Fruit fly (Drosophila melanogaster) whole organism, adult: ENCODE measurements around the gene Spc25.
A peak's percentile ranks its signal among the peaks of the same experiment; 100 is the strongest.

Experiments
- CG11617 ChIP-seq: fragments of 200-800 bp; sonication (Bioruptor generic); optimal IDR thresholded peaks from 2 replicates; lab custom pipeline; 2017; ENCODE audit warnings: mild to moderate bottlenecking, missing biosample characterization, missing genetic modification reagents, missing genetic modification characterization
- CG12768 ChIP-seq: fragments of 200-800 bp; sonication (Bioruptor generic); optimal IDR thresholded peaks from 2 replicates; lab custom pipeline; 2017; ENCODE audit warnings: missing biosample characterization, missing genetic modification characterization, mild to moderate bottlenecking, moderate library complexity, missing genetic modification reagents
- CG14711 ChIP-seq: fragments of 200-800 bp; sonication (Bioruptor generic); optimal IDR thresholded peaks from 2 replicates; lab custom pipeline; 2018; ENCODE audit warnings: missing biosample characterization, mild to moderate bottlenecking, missing genetic modification characterization, moderate library complexity
- CG1620 ChIP-seq: fragments of 200-800 bp; sonication (Bioruptor generic); optimal IDR thresholded peaks from 2 replicates; lab custom pipeline; 2016; ENCODE audit warnings: missing biosample characterization, missing genetic modification characterization
- CG33017 ChIP-seq: fragments of 200-800 bp; sonication (Bioruptor generic); optimal IDR thresholded peaks from 2 replicates; lab custom pipeline; 2018; ENCODE audit warnings: missing biosample characterization, mild to moderate bottlenecking, missing genetic modification characterization, moderate library complexity
- CG5204 ChIP-seq: fragments of 200-800 bp; sonication (Bioruptor generic); optimal IDR thresholded peaks from 2 replicates; lab custom pipeline; 2016; ENCODE audit warnings: missing biosample characterization, missing genetic modification characterization
- CG7045 ChIP-seq: fragments of 200-800 bp; sonication (Bioruptor generic); optimal IDR thresholded peaks from 2 replicates; lab custom pipeline; 2017; ENCODE audit warnings: missing biosample characterization, mild to moderate bottlenecking, missing genetic modification characterization
- CG7101 ChIP-seq: fragments of 200-800 bp; sonication (Bioruptor generic); optimal IDR thresholded peaks from 2 replicates; lab custom pipeline; 2018; ENCODE audit warnings: missing biosample characterization, mild to moderate bottlenecking, missing genetic modification characterization, moderate library complexity
- Clk ChIP-seq: fragments of 200-800 bp; sonication (Bioruptor generic); optimal IDR thresholded peaks from 2 replicates; lab custom pipeline; 2017; ENCODE audit warnings: missing biosample characterization, missing genetic modification characterization
- Crg-1 ChIP-seq: fragments of 200-800 bp; sonication (Bioruptor generic); optimal IDR thresholded peaks from 2 replicates; lab custom pipeline; 2016; ENCODE audit warnings: missing biosample characterization, missing genetic modification characterization
- Hr96 ChIP-seq: fragments of 200-800 bp; sonication (Bioruptor generic); optimal IDR thresholded peaks from 2 replicates; lab custom pipeline; 2016; ENCODE audit warnings: missing biosample characterization, missing genetic modification characterization
- Mnt ChIP-seq: fragments of 200-800 bp; sonication (Bioruptor generic); optimal IDR thresholded peaks from 2 replicates; lab custom pipeline; 2016; ENCODE audit warnings: missing biosample characterization, mild to moderate bottlenecking, missing genetic modification characterization
- bab1 ChIP-seq: fragments of 200-800 bp; sonication (Bioruptor generic); optimal IDR thresholded peaks from 3 replicates; lab custom pipeline; 2019; ENCODE audit warnings: missing biosample characterization, mild to moderate bottlenecking, missing genetic modification characterization, moderate library complexity
- cic ChIP-seq: fragments of 200-800 bp; sonication (Bioruptor generic); optimal IDR thresholded peaks from 2 replicates; lab custom pipeline; 2017; ENCODE audit warnings: missing biosample characterization, mild to moderate bottlenecking, missing genetic modification characterization, moderate library complexity
- cnc ChIP-seq, 2 experiments: fragments of >200 bp; optimal IDR thresholded peaks; 2 replicates each; lab custom pipeline; 2017
- kay ChIP-seq: fragments of 200-800 bp; sonication (Bioruptor generic); peaks from one replicate; lab custom pipeline; 2016; ENCODE audit warnings: missing biosample characterization, missing genetic modification characterization, borderline replicate concordance
- ovo ChIP-seq: fragments of 200-800 bp; sonication (Bioruptor generic); optimal IDR thresholded peaks from 2 replicates; lab custom pipeline; 2016; ENCODE audit warnings: missing biosample characterization, missing genetic modification characterization
- pad ChIP-seq: fragments of 200-800 bp; sonication (Bioruptor generic); optimal IDR thresholded peaks from 3 replicates; lab custom pipeline; 2017; ENCODE audit warnings: missing biosample characterization, missing genetic modification characterization, mild to moderate bottlenecking, moderate library complexity, missing genetic modification reagents
- tj ChIP-seq: fragments of 200-800 bp; sonication (Bioruptor generic); optimal IDR thresholded peaks from 3 replicates; lab custom pipeline; 2017; ENCODE audit warnings: missing biosample characterization, mild to moderate bottlenecking, missing genetic modification characterization, moderate library complexity
- toe ChIP-seq: fragments of 200-800 bp; sonication (Bioruptor generic); optimal IDR thresholded peaks from 2 replicates; lab custom pipeline; 2016; ENCODE audit warnings: missing biosample characterization, missing genetic modification characterization

The Spc25 gene

dm6 chr3R:12980628-12981219 lies 19.2 kb downstream of the Spc25 start, which contains the start of gene Paip2:
Gene Paip2 (plus strand): TSS chr3R:12980792.
- peak; percentile 4 for TF ChIP-seq CG14711
- peak; percentile 9 for TF ChIP-seq CG1620 (GFP tag; lab: Kevin White, UChicago)
- no peak for TF ChIP-seq Clk (GFP tag; lab: Kevin White, UChicago)
- TF ChIP-seq pad (GFP tag; lab: Kevin White, UChicago): no peak
- peak; percentile 6 for TF ChIP-seq Mnt (GFP tag; lab: Kevin White, UChicago)
- TF ChIP-seq Hr96 (GFP tag; lab: Kevin White, UChicago): peak; percentile 41

dm6 chr3R:12981334-12982166 lies 20.0 kb downstream of the Spc25 start:
- TF ChIP-seq CG14711 (no peak), pad (GFP tag; lab: Kevin White, UChicago) (peak; percentile 9), CG11617 (GFP tag; lab: Kevin White, UChicago) (peak; percentile 61), toe (GFP tag; lab: Kevin White, UChicago) (peak; percentile 27), CG33017 (tag; lab: Kevin White, UChicago) (peak; percentile 79), bab1 (peak; percentile 39), cnc (optimal IDR thresholded peaks at IDR 0.05; lab: Kevin White, UChicago) (no peak), CG7101 (peak; percentile 41), CG12768 (peak; percentile 77), Mnt (GFP tag; lab: Kevin White, UChicago) (no peak), kay (no peak), Clk (GFP tag; lab: Kevin White, UChicago) (peak; percentile 16), ovo (no peak), tj (GFP tag; lab: Kevin White, UChicago) (no peak), CG7045 (GFP tag; lab: Kevin White, UChicago) (peak; percentile 76), CG5204 (peak; percentile 59)

DNA sequence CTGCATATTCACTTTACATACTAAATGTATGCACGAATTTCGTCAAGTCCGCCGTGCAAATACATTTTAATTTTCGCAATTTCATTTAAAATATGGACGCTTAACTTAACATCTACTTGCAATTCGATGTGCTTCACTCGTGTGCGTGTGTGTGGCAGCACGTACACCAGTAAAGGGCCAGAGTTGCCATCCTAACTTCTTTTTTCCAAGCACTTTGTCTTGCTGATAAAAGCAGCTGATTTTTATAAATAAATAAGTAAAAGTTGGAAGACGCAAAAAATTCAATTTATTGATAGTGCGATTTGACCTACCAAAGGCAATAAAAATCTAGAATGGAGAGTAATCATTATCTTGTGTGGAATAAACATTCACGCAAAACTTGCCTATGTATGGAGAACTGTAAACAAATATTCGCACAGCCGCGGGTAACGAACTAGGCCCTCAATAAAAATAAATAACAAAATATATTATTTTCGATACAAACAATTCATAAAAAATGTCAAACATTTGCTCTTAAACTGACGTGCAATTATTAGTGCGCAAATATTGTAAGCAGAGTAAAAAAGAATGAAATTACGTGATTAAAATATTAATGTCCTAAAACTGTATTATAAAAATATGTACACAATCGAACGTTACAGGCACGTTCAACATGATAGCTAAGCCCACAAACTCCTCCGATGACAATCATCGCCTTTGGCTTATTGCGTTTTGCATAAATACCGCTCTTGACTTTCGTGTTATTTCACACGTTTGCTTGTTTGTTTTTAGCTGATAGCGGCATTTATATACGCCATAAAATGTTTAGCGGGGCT lies 20.8 kb downstream of the Spc25 start:
- TF ChIP-seq Crg-1: peak; percentile 35
- TF ChIP-seq Hr96 (GFP tag; lab: Kevin White, UChicago): no peak
- TF ChIP-seq CG7101: peak; percentile 81
- TF ChIP-seq Mnt (GFP tag; lab: Kevin White, UChicago): peak; percentile 44
- TF ChIP-seq CG33017 (tag; lab: Kevin White, UChicago): peak; percentile 82
- peak; percentile 72 for TF ChIP-seq bab1
- peak; percentile 54 for TF ChIP-seq kay
- no peak for TF ChIP-seq cnc (optimal IDR thresholded peaks at IDR 0.05; lab: Kevin White, UChicago)
- TF ChIP-seq Clk (GFP tag; lab: Kevin White, UChicago): peak; percentile 76
- TF ChIP-seq CG11617 (GFP tag; lab: Kevin White, UChicago): peak; percentile 83
- peak; percentile 93 for TF ChIP-seq CG14711
- TF ChIP-seq ovo: peak; percentile 72
- peak; percentile 75 for TF ChIP-seq CG5204
- peak; percentile 44 for TF ChIP-seq CG7045 (GFP tag; lab: Kevin White, UChicago)
- TF ChIP-seq cic (GFP tag; lab: Kevin White, UChicago): peak; percentile 91
- peak; percentile 47 for TF ChIP-seq pad (GFP tag; lab: Kevin White, UChicago)
- TF ChIP-seq CG12768: peak; percentile 80
- TF ChIP-seq toe (GFP tag; lab: Kevin White, UChicago): peak; percentile 56
- peak; percentile 13 for TF ChIP-seq CG1620 (GFP tag; lab: Kevin White, UChicago)
- TF ChIP-seq tj (GFP tag; lab: Kevin White, UChicago): peak; percentile 89

DNA sequence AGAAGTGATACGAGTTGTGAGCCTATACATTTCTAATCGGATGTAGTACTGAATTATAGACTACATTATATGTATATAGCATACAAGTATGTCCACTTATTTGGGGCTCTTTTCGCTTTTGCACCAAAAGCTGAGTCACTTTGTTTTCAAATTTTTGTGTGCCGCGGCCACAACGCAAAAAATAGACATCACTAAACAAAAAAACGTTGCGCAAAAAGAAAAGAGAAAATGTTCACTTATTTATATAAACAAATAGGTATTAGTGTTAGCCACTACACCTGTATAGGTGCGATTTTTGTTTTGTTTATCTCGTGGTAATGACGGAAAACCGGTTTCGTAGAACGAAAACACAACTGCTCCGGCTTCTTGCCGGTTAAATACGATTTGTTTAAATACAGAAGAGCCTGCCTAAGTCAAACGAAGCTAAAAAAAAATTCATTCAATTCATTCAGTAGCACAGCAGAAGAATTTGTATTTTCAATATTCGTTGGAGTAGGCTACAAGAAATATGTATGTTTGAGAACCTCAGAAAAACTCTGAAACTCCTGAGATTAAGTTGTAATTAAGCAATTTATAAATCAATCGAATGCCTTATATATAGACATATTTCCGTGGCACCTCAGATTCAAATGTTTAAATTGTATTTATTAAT lies 21.6 kb downstream of the Spc25 start:
- TF ChIP-seq Hr96 (GFP tag; lab: Kevin White, UChicago) (no peak), kay (peak; percentile 98), CG7101 (no peak), cic (GFP tag; lab: Kevin White, UChicago) (peak; percentile 78), CG1620 (GFP tag; lab: Kevin White, UChicago) (no peak), Mnt (GFP tag; lab: Kevin White, UChicago) (peak; percentile 24)

dm6 chr3R:12985828-12986530 lies 24.4 kb downstream of the Spc25 start, which contains the start of gene CG31342:
Gene CG31342 (plus strand): TSS chr3R:12986041.
- TF ChIP-seq CG5204 (no peak), toe (GFP tag; lab: Kevin White, UChicago) (no peak), cnc (optimal IDR thresholded peaks at IDR 0.05; lab: Kevin White, UChicago) (no peak), kay (no peak), Mnt (GFP tag; lab: Kevin White, UChicago) (no peak), CG1620 (GFP tag; lab: Kevin White, UChicago) (no peak), Clk (GFP tag; lab: Kevin White, UChicago) (no peak), CG14711 (peak; percentile 59), Hr96 (GFP tag; lab: Kevin White, UChicago) (no peak), CG7101 (peak; percentile 59), ovo (no peak), tj (GFP tag; lab: Kevin White, UChicago) (peak; percentile 5), bab1 (peak; percentile 70), CG12768 (no peak), cic (GFP tag; lab: Kevin White, UChicago) (no peak), pad (GFP tag; lab: Kevin White, UChicago) (no peak), Crg-1 (no peak), CG33017 (tag; lab: Kevin White, UChicago) (peak; percentile 50), CG7045 (GFP tag; lab: Kevin White, UChicago) (peak; percentile 40), CG11617 (GFP tag; lab: Kevin White, UChicago) (peak; percentile 34)
